Worm (Caenorhabditis elegans): ENCODE measurements around the gene Y73B6BL.31.

- TF ChIP-seq tag-97 (GFP tag; IDR thresholded peaks at IDR 0.05) (no peak), zag-1 (tag; optimal IDR thresholded peaks at IDR 0.05) (no peak), daf-8 (GFP tag; IDR thresholded peaks at IDR 0.05) (no peak), lim-7 (GFP tag; IDR thresholded peaks at IDR 0.05) (no peak), vab-7 (GFP tag; IDR thresholded peaks at IDR 0.05) (no peak)
These were observed 45.3 kb downstream of the Y73B6BL.31 start, which contains the start of gene Y73B6BL.37 for ce11 chrIV:6487047-6487446.

All from whole organism, L4 larva.